Worm (Caenorhabditis elegans) whole organism, L1 larva: ENCODE results near the gene T12A2.21.
A peak's percentile ranks its signal among the peaks of the same experiment; 100 is the strongest.

ENCODE experiments used
- C34B4.2 ChIP-seq: sonication (generic microtip); optimal IDR thresholded peaks from 2 replicates; lab custom pipeline; 2017; ENCODE audit warnings: mild to moderate bottlenecking, missing genetic modification characterization, missing compliant biosample characterization
- F16B12.6 ChIP-seq: fragments of 150-350 bp; optimal IDR thresholded peaks from 2 replicates; lab custom pipeline; 2014; ENCODE audit warnings: missing biosample characterization, missing genetic modification characterization
- Y116A8C.19 ChIP-seq: sonication (generic microtip); optimal IDR thresholded peaks from 2 replicates; lab custom pipeline; 2016; ENCODE audit warnings: missing compliant biosample characterization, missing genetic modification characterization, borderline replicate concordance
- aha-1 ChIP-seq: fragments of 150-350 bp; optimal IDR thresholded peaks from 2 replicates; lab custom pipeline; 2014; ENCODE audit warnings: missing biosample characterization, missing genetic modification characterization
- alr-1 ChIP-seq: fragments of 200-800 bp; sonication (Bioruptor generic); optimal IDR thresholded peaks from 2 replicates; lab custom pipeline; 2018; ENCODE audit warnings: borderline replicate concordance, mild to moderate bottlenecking, missing genetic modification characterization, missing compliant biosample characterization
- aly-2 ChIP-seq: fragments of 150-350 bp; optimal IDR thresholded peaks from 2 replicates; lab custom pipeline; 2014; ENCODE audit warnings: missing biosample characterization, missing genetic modification characterization
- ama-1 ChIP-seq: fragments of 150-350 bp; optimal IDR thresholded peaks from 2 replicates; lab custom pipeline; 2014
- blmp-1 ChIP-seq: fragments of 150-350 bp; optimal IDR thresholded peaks from 2 replicates; lab custom pipeline; 2014; ENCODE audit warnings: missing biosample characterization, missing genetic modification characterization
- ceh-63 ChIP-seq: fragments of 200-800 bp; sonication (Bioruptor generic); optimal IDR thresholded peaks from 2 replicates; lab custom pipeline; 2018; ENCODE audit warnings: mild to moderate bottlenecking, missing genetic modification characterization, missing compliant biosample characterization
- ceh-8 ChIP-seq: fragments of 200-800 bp; sonication (Bioruptor generic); optimal IDR thresholded peaks from 2 replicates; lab custom pipeline; 2018; ENCODE audit warnings: mild to moderate bottlenecking, missing genetic modification characterization, moderate library complexity, missing compliant biosample characterization
- ceh-82 ChIP-seq, 3 experiments: fragments of 150-350 bp in 1 of 3; sonication (generic microtip) in 2 of 3; optimal IDR thresholded peaks; 2 replicates each; lab custom pipeline; 2014 to 2017; ENCODE audit warnings: missing biosample characterization in 3 of 3, missing genetic modification characterization in 3 of 3
- ceh-90 ChIP-seq: sonication (generic microtip); optimal IDR thresholded peaks from 2 replicates; lab custom pipeline; 2016; ENCODE audit warnings: missing genetic modification characterization, missing compliant biosample characterization
- ces-1 ChIP-seq: fragments of 150-350 bp; optimal IDR thresholded peaks from 2 replicates; lab custom pipeline; 2014; ENCODE audit warnings: missing biosample characterization, missing genetic modification reagents, missing genetic modification characterization
- dpl-1 ChIP-seq, 3 experiments: fragments of 150-350 bp in 2 of 3; sonication (generic microtip) in 1 of 3; optimal IDR thresholded peaks; 2 replicates each; lab custom pipeline; 2014 to 2017; ENCODE audit warnings: missing biosample characterization in 3 of 3, missing genetic modification characterization in 3 of 3, missing genetic modification reagents in 3 of 3
- dsc-1 ChIP-seq: sonication (generic microtip); optimal IDR thresholded peaks from 2 replicates; lab custom pipeline; 2016; ENCODE audit warnings: mild to moderate bottlenecking, missing genetic modification characterization, missing compliant biosample characterization
- efl-3 ChIP-seq: fragments of 200-800 bp; sonication (Bioruptor generic); optimal IDR thresholded peaks from 2 replicates; lab custom pipeline; 2018; ENCODE audit warnings: mild to moderate bottlenecking, missing genetic modification characterization, missing compliant biosample characterization
- egl-13 ChIP-seq: sonication (generic microtip); optimal IDR thresholded peaks from 2 replicates; lab custom pipeline; 2016; ENCODE audit warnings: missing genotype, missing genetic modification reagents, missing genetic modification characterization, missing compliant biosample characterization
- egl-27 ChIP-seq, 2 experiments: fragments of 150-350 bp in 1 of 2; sonication (generic microtip); optimal IDR thresholded peaks; 3 replicates each; lab custom pipeline; 2017 to 2018; ENCODE audit warnings: missing biosample characterization in 2 of 2, missing genetic modification characterization in 2 of 2, missing genetic modification reagents in 2 of 2
- elt-3 ChIP-seq, 6 experiments: fragments of 150-350 bp in 1 of 6; sonication (generic microtip); optimal IDR thresholded peaks; 2 replicates each; lab custom pipeline; 2017 to 2018; ENCODE audit warnings: missing biosample characterization in 6 of 6, missing genetic modification characterization in 6 of 6, inconsistent platforms in 1 of 6
- fkh-4 ChIP-seq: sonication (generic microtip); optimal IDR thresholded peaks from 2 replicates; lab custom pipeline; 2016; ENCODE audit warnings: missing compliant biosample characterization, missing genetic modification characterization, borderline replicate concordance
- fkh-8 ChIP-seq: sonication (generic microtip); optimal IDR thresholded peaks from 2 replicates; lab custom pipeline; 2016; ENCODE audit warnings: mild to moderate bottlenecking, missing genetic modification characterization, missing compliant biosample characterization
- grh-1 ChIP-seq: fragments of 200-800 bp; sonication (Bioruptor generic); IDR thresholded peaks from 2 replicates; pipeline ENCODE4 v1.3.6; 2022; ENCODE audit warnings: missing genetic modification reagents, missing genetic modification characterization, missing compliant biosample characterization
- hlh-17 ChIP-seq: fragments of 200-800 bp; sonication (Bioruptor generic); optimal IDR thresholded peaks from 2 replicates; lab custom pipeline; 2018; ENCODE audit warnings: missing genetic modification characterization, mild to moderate bottlenecking, missing compliant biosample characterization, moderate library complexity, borderline replicate concordance
- hpl-2 ChIP-seq: fragments of 150-350 bp; optimal IDR thresholded peaks from 2 replicates; lab custom pipeline; 2014; ENCODE audit warnings: missing biosample characterization, missing genetic modification reagents, missing genetic modification characterization
- irx-1 ChIP-seq: sonication (generic microtip); optimal IDR thresholded peaks from 2 replicates; lab custom pipeline; 2016; ENCODE audit warnings: missing genetic modification characterization, missing compliant biosample characterization
- jun-1 ChIP-seq: fragments of 150-350 bp; optimal IDR thresholded peaks from 2 replicates; lab custom pipeline; 2014; ENCODE audit warnings: missing biosample characterization, missing genetic modification reagents, missing genetic modification characterization
- lin-13 ChIP-seq: fragments of 150-350 bp; optimal IDR thresholded peaks from 2 replicates; lab custom pipeline; 2014; ENCODE audit warnings: missing biosample characterization, missing genetic modification reagents, missing genetic modification characterization
- lin-15B ChIP-seq: fragments of 150-350 bp; sonication (generic microtip); optimal IDR thresholded peaks from 3 replicates; lab custom pipeline; 2014; ENCODE audit warnings: missing biosample characterization, missing genetic modification characterization
- lin-39 ChIP-seq: fragments of 150-350 bp; optimal IDR thresholded peaks from 2 replicates; lab custom pipeline; 2014; ENCODE audit warnings: missing biosample characterization, missing genetic modification reagents, missing genetic modification characterization
- lir-3 ChIP-seq: sonication (generic microtip); optimal IDR thresholded peaks from 2 replicates; lab custom pipeline; 2016; ENCODE audit warnings: mild to moderate bottlenecking, missing genetic modification characterization, moderate library complexity, missing compliant biosample characterization; ENCODE audit not compliant: poor library complexity
- lsy-2 ChIP-seq, 2 experiments: fragments of 150-350 bp; optimal IDR thresholded peaks; 2 replicates each; lab custom pipeline; 2014; ENCODE audit warnings: missing biosample characterization in 2 of 2, missing genetic modification characterization in 2 of 2
- mdl-1 ChIP-seq, 2 experiments: fragments of 150-350 bp; optimal IDR thresholded peaks; 2 replicates each; lab custom pipeline; 2014 to 2017; ENCODE audit warnings: missing biosample characterization in 2 of 2, missing genetic modification characterization in 2 of 2, inconsistent platforms in 1 of 2
- mef-2 ChIP-seq: fragments of 150-350 bp; optimal IDR thresholded peaks from 2 replicates; lab custom pipeline; 2014; ENCODE audit warnings: missing biosample characterization, missing genetic modification characterization
- mep-1 ChIP-seq: fragments of 150-350 bp; optimal IDR thresholded peaks from 2 replicates; lab custom pipeline; 2014; ENCODE audit warnings: missing biosample characterization, missing genetic modification characterization
- nhr-20 ChIP-seq: sonication (generic microtip); optimal IDR thresholded peaks from 2 replicates; lab custom pipeline; 2016; ENCODE audit warnings: mild to moderate bottlenecking, missing genetic modification characterization, missing compliant biosample characterization
- nhr-77 ChIP-seq: fragments of 150-350 bp; optimal IDR thresholded peaks from 2 replicates; lab custom pipeline; 2014; ENCODE audit warnings: missing biosample characterization, missing genetic modification characterization
- nhr-85 ChIP-seq: sonication (generic microtip); peaks from one replicate; lab custom pipeline; 2016; ENCODE audit warnings: missing genetic modification characterization, inconsistent platforms, missing compliant biosample characterization
- nhr-90 ChIP-seq: sonication (generic microtip); optimal IDR thresholded peaks from 2 replicates; lab custom pipeline; 2016; ENCODE audit warnings: mild to moderate bottlenecking, missing genetic modification characterization, missing compliant biosample characterization; ENCODE audit not compliant: poor library complexity
- pag-3 ChIP-seq: sonication (generic microtip); optimal IDR thresholded peaks from 2 replicates; lab custom pipeline; 2017; ENCODE audit warnings: missing genetic modification characterization, mild to moderate bottlenecking, missing compliant biosample characterization, antibody characterized with exemption, borderline replicate concordance; ENCODE audit not compliant: insufficient read depth
- rnt-1 ChIP-seq: sonication (generic microtip); optimal IDR thresholded peaks from 2 replicates; lab custom pipeline; 2016; ENCODE audit warnings: mild to moderate bottlenecking, missing genetic modification characterization, moderate library complexity, missing compliant biosample characterization
- snu-23 ChIP-seq: sonication (generic microtip); optimal IDR thresholded peaks from 2 replicates; lab custom pipeline; 2016; ENCODE audit warnings: missing genetic modification characterization, missing compliant biosample characterization
- sox-4 ChIP-seq: sonication (generic microtip); optimal IDR thresholded peaks from 2 replicates; lab custom pipeline; 2016; ENCODE audit warnings: missing genetic modification characterization, missing compliant biosample characterization
- sup-37 ChIP-seq: fragments of 200-800 bp; sonication (Bioruptor generic); optimal IDR thresholded peaks from 2 replicates; lab custom pipeline; 2018; ENCODE audit warnings: mild to moderate bottlenecking, missing genetic modification characterization, missing compliant biosample characterization
- tlp-1 ChIP-seq: fragments of 150-350 bp; optimal IDR thresholded peaks from 2 replicates; lab custom pipeline; 2014; ENCODE audit warnings: missing biosample characterization, missing genetic modification characterization
- unc-30 ChIP-seq: sonication (generic microtip); optimal IDR thresholded peaks from 2 replicates; lab custom pipeline; 2017; ENCODE audit warnings: missing biosample characterization, missing genetic modification characterization
- unc-86 ChIP-seq: sonication (generic microtip); optimal IDR thresholded peaks from 2 replicates; lab custom pipeline; 2016; ENCODE audit warnings: missing genetic modification characterization, missing compliant biosample characterization
- vab-15 ChIP-seq: sonication (generic microtip); optimal IDR thresholded peaks from 2 replicates; lab custom pipeline; 2017; ENCODE audit warnings: missing genotype, mild to moderate bottlenecking, missing genetic modification characterization, missing compliant biosample characterization
- zag-1 ChIP-seq: fragments of 150-350 bp; optimal IDR thresholded peaks from 2 replicates; lab custom pipeline; 2014; ENCODE audit warnings: missing biosample characterization, missing genetic modification characterization
- zip-4 ChIP-seq: fragments of 200-800 bp; sonication (Bioruptor generic); optimal IDR thresholded peaks from 2 replicates; lab custom pipeline; 2018; ENCODE audit warnings: mild to moderate bottlenecking, missing genetic modification characterization, moderate library complexity, missing compliant biosample characterization

T12A2.21 gene

ce11 chrIII:6215943-6216342 is 20.6 kb downstream of the T12A2.21 start (continued):
- TF ChIP-seq pag-3 (tag; lab: Kevin White, UChicago) (no peak), snu-23 (GFP tag; lab: Kevin White, UChicago) (no peak), ces-1 (GFP tag; lab: Kevin White, UChicago) (no peak), C34B4.2 (tag; lab: Kevin White, UChicago) (no peak), lsy-2 (tag; optimal IDR thresholded peaks at IDR 0.05; lab: Kevin White, UChicago) (peak in 1 of 2 experiments; percentile 34), egl-27 (tag; optimal IDR thresholded peaks at IDR 0.05; lab: Kevin White, UChicago) (no peak), Y116A8C.19 (tag; lab: Kevin White, UChicago) (no peak), sup-37 (GFP tag; lab: Kevin White, UChicago) (no peak), rnt-1 (no peak), tlp-1 (tag; lab: Kevin White, UChicago) (no peak), blmp-1 (tag; lab: Kevin White, UChicago) (peak; percentile 76), nhr-85 (tag; lab: Kevin White, UChicago) (peak; percentile 47), aly-2 (tag; lab: Kevin White, UChicago) (no peak), ceh-63 (GFP tag; lab: Kevin White, UChicago) (no peak), mep-1 (tag; lab: Kevin White, UChicago) (no peak), lir-3 (tag; lab: Kevin White, UChicago) (no peak), unc-86 (tag; lab: Kevin White, UChicago) (no peak), fkh-8 (tag; lab: Kevin White, UChicago) (no peak), ceh-90 (tag; lab: Kevin White, UChicago) (no peak), irx-1 (tag; lab: Kevin White, UChicago) (no peak), hlh-17 (GFP tag; lab: Kevin White, UChicago) (no peak), dpl-1 (GFP tag; optimal IDR thresholded peaks at IDR 0.05; lab: Kevin White, UChicago) (peak in 1 of 3 experiments; percentile 13), mdl-1 (tag; optimal IDR thresholded peaks at IDR 0.05; lab: Kevin White, UChicago) (peak in 1 of 2 experiments; percentile 59), unc-30 (tag; lab: Kevin White, UChicago) (no peak), alr-1 (tag; lab: Kevin White, UChicago) (no peak), F16B12.6 (tag; lab: Kevin White, UChicago) (no peak), vab-15 (tag; lab: Kevin White, UChicago) (no peak), dsc-1 (tag; lab: Kevin White, UChicago) (no peak), efl-3 (no peak), lin-15B (no peak), fkh-4 (tag; lab: Kevin White, UChicago) (no peak), lin-39 (no peak), nhr-77 (no peak), ceh-82 (tag; optimal IDR thresholded peaks at IDR 0.05; lab: Kevin White, UChicago) (no peak), elt-3 (tag; optimal IDR thresholded peaks at IDR 0.05; lab: Kevin White, UChicago) (peak in 1 of 6 experiments; percentile 72), zip-4 (GFP tag; lab: Kevin White, UChicago) (no peak)
- TF ChIP-seq, all 84 proteins: peak for 10

ce11 chrIII:6215476-6215875 is 21.1 kb downstream of the T12A2.21 start, which contains the start of gene C23G10.11:
TSS of gene C23G10.11 (minus strand) at chrIII:6215576.
- TF ChIP-seq grh-1 (GFP tag; lab: Robert Waterston, UW) (no peak), zip-4 (GFP tag; lab: Kevin White, UChicago) (no peak), blmp-1 (tag; lab: Kevin White, UChicago) (peak; percentile 57), jun-1 (tag; lab: Kevin White, UChicago) (no peak), unc-30 (tag; lab: Kevin White, UChicago) (no peak), nhr-20 (no peak), aha-1 (no peak), snu-23 (GFP tag; lab: Kevin White, UChicago) (no peak), sox-4 (tag; lab: Kevin White, UChicago) (no peak), nhr-85 (tag; lab: Kevin White, UChicago) (no peak), ceh-82 (tag; optimal IDR thresholded peaks at IDR 0.05; lab: Kevin White, UChicago) (no peak), egl-13 (no peak), lin-15B (no peak), efl-3 (no peak), elt-3 (tag; optimal IDR thresholded peaks at IDR 0.05; lab: Kevin White, UChicago) (peak in 1 of 6 experiments; percentile 25), Y116A8C.19 (tag; lab: Kevin White, UChicago) (no peak), lsy-2 (tag; optimal IDR thresholded peaks at IDR 0.05; lab: Kevin White, UChicago) (peak in 1 of 2 experiments; percentile 12), nhr-90 (tag; lab: Kevin White, UChicago) (no peak), irx-1 (tag; lab: Kevin White, UChicago) (no peak), mef-2 (tag; lab: Kevin White, UChicago) (no peak), mdl-1 (tag; optimal IDR thresholded peaks at IDR 0.05; lab: Kevin White, UChicago) (peak in 1 of 2 experiments; percentile 16), ceh-8 (GFP tag; lab: Kevin White, UChicago) (no peak), ama-1 (lab: Kevin White, UChicago) (no peak), lin-13 (GFP tag; lab: Kevin White, UChicago) (no peak), hpl-2 (GFP tag; lab: Kevin White, UChicago) (no peak), zag-1 (tag; lab: Kevin White, UChicago) (no peak)
